Fruit fly (Drosophila melanogaster) whole organism, embryonic: ENCODE measurements around the gene CG16953.

Experiments used
- CG10366 ChIP-seq: fragments of 200-800 bp; sonication (Bioruptor generic); IDR thresholded peaks from 2 replicates; pipeline ENCODE4 v1.3.6; 2022; ENCODE audit warnings: missing biosample characterization, missing genetic modification characterization
- CG3838 ChIP-seq: fragments of 200-800 bp; sonication (Bioruptor generic); optimal IDR thresholded peaks from 3 replicates; lab custom pipeline; 2016; ENCODE audit warnings: missing biosample characterization, missing genetic modification characterization
- Dfd ChIP-seq, 2 experiments: fragments of >200 bp; optimal IDR thresholded peaks; 2 replicates each; lab custom pipeline; 2017; ENCODE audit warnings: missing biosample characterization in 2 of 2, missing genetic modification characterization in 2 of 2
- Mes4 ChIP-seq: fragments of 200-800 bp; sonication (Bioruptor generic); optimal IDR thresholded peaks from 2 replicates; lab custom pipeline; 2016; ENCODE audit warnings: missing biosample characterization, missing genetic modification characterization
- Side ChIP-seq: fragments of 200-800 bp; sonication (Bioruptor generic); optimal IDR thresholded peaks from 2 replicates; lab custom pipeline; 2016; ENCODE audit warnings: missing biosample characterization, missing genetic modification characterization
- bcd ChIP-seq: fragments of 200-800 bp; sonication (Bioruptor generic); optimal IDR thresholded peaks from 2 replicates; lab custom pipeline; 2017; ENCODE audit warnings: missing biosample characterization, mild to moderate bottlenecking, missing genetic modification characterization
- fd3F ChIP-seq: fragments of 200-800 bp; sonication (Bioruptor generic); optimal IDR thresholded peaks from 2 replicates; lab custom pipeline; 2018; ENCODE audit warnings: missing biosample characterization, mild to moderate bottlenecking, missing genetic modification characterization, moderate library complexity
- ham ChIP-seq: fragments of 200-800 bp; sonication (Bioruptor generic); IDR thresholded peaks from 2 replicates; pipeline ENCODE4 v1.3.6; 2022; ENCODE audit warnings: missing biosample characterization, missing genetic modification characterization
- hkb ChIP-seq, 2 experiments: fragments of 200-800 bp in 1 of 2; fragments of >200 bp in 1 of 2; sonication (Bioruptor generic) in 1 of 2; IDR thresholded peaks in 1 of 2; optimal IDR thresholded peaks in 1 of 2; 2 replicates each; pipeline versions ENCODE4 v1.3.6 to Lab custom; 2017 to 2022; ENCODE audit warnings: missing biosample characterization in 1 of 2, missing genetic modification characterization in 1 of 2
- knrl ChIP-seq: fragments of 200-800 bp; sonication (Bioruptor generic); IDR thresholded peaks from 3 replicates; pipeline ENCODE4 v1.3.6; 2022; ENCODE audit warnings: missing biosample characterization, missing genetic modification characterization; ENCODE audit not compliant: partially characterized antibody
- scrt ChIP-seq: fragments of 200-800 bp; sonication (Bioruptor generic); optimal IDR thresholded peaks from 2 replicates; lab custom pipeline; 2018; ENCODE audit warnings: missing biosample characterization, mild to moderate bottlenecking, missing genetic modification characterization, moderate library complexity
- slou ChIP-seq: fragments of 200-800 bp; sonication (Bioruptor generic); optimal IDR thresholded peaks from 3 replicates; lab custom pipeline; 2016; ENCODE audit warnings: missing biosample characterization, missing genetic modification characterization

The CG16953 gene

dm6 chr3R:20534575-20534974 lies 51.1 kb downstream of the CG16953 start, which contains the start of the genes MtnE and MtnD (continued):
- no peak for TF ChIP-seq knrl (GFP tag; lab: Robert Waterston, UW)
- TF ChIP-seq ham (GFP tag; lab: Robert Waterston, UW): no peak
- no peak for TF ChIP-seq bcd (GFP tag; lab: Kevin White, UChicago)
- no peak for TF ChIP-seq CG3838 (GFP tag; lab: Kevin White, UChicago)
- no peak for TF ChIP-seq hkb (optimal IDR thresholded peaks at IDR 0.05; lab: Kevin White, UChicago)
- TF ChIP-seq hkb (GFP tag; IDR thresholded peaks at IDR 0.05; lab: Robert Waterston, UW): no peak
- TF ChIP-seq CG10366 (GFP tag; lab: Robert Waterston, UW): no peak
- TF ChIP-seq slou (GFP tag; lab: Kevin White, UChicago): no peak
- TF ChIP-seq Mes4: no peak
- no peak for TF ChIP-seq Dfd (GFP tag; optimal IDR thresholded peaks at IDR 0.05; lab: Kevin White, UChicago)
- no peak for TF ChIP-seq scrt
- no peak for TF ChIP-seq Side
- no peak for TF ChIP-seq fd3F (GFP tag; lab: Kevin White, UChicago)
- TF ChIP-seq, all 482 proteins: peak for 7
